Worm (Caenorhabditis elegans): ENCODE measurements around the gene F40E10.5.
A peak's percentile ranks its signal among the peaks of the same experiment; 100 is the strongest.

Gene F40E10.5

ce11 chrX:14708176-14708642 is 6.6 kb downstream of the F40E10.5 start:
- TF ChIP-seq flt-1 (GFP tag; IDR thresholded peaks at IDR 0.05) (peak; percentile 85), T22C8.4 (GFP tag; IDR thresholded peaks at IDR 0.05) (peak; percentile 95), ref-1 (GFP tag; conservative IDR thresholded peaks at IDR 0.05) (no peak), cog-1 (tag; optimal IDR thresholded peaks at IDR 0.05) (peak; percentile 53), klf-2 (GFP tag; conservative IDR thresholded peaks at IDR 0.05) (no peak), tab-1 (GFP tag; IDR thresholded peaks at IDR 0.05) (peak; percentile 72; the same call in 1 of the 2 replicates), med-1 (GFP tag; optimal IDR thresholded peaks at IDR 0.05; ENCODE audit: insufficient read depth) (no peak), ztf-29 (GFP tag; IDR thresholded peaks at IDR 0.05) (no peak), ztf-23 (GFP tag; IDR thresholded peaks at IDR 0.05) (0 out of 2 replicates have a peak, but pooled peaks have one; percentile 17)

ce11 chrX:14709591-14709990 is 8.0 kb downstream of the F40E10.5 start:
- TF ChIP-seq tab-1 (GFP tag; IDR thresholded peaks at IDR 0.05) (no peak), cog-1 (tag; optimal IDR thresholded peaks at IDR 0.05) (no peak), klf-2 (GFP tag; conservative IDR thresholded peaks at IDR 0.05) (no peak), flt-1 (GFP tag; IDR thresholded peaks at IDR 0.05) (no peak), ztf-23 (GFP tag; IDR thresholded peaks at IDR 0.05) (no peak), T22C8.4 (GFP tag; IDR thresholded peaks at IDR 0.05) (no peak), med-1 (GFP tag; optimal IDR thresholded peaks at IDR 0.05; ENCODE audit: insufficient read depth) (no peak), ztf-29 (GFP tag; IDR thresholded peaks at IDR 0.05) (no peak), ref-1 (GFP tag; conservative IDR thresholded peaks at IDR 0.05) (no peak)

- TF ChIP-seq ref-1 (GFP tag; conservative IDR thresholded peaks at IDR 0.05) (no peak), T22C8.4 (GFP tag; IDR thresholded peaks at IDR 0.05) (peak; percentile 88)
Observed at ce11 chrX:14711168-14711629, 9.6 kb downstream of the F40E10.5 start, which contains the start of gene atrn-1. Gene atrn-1, plus strand, starts transcription at chrX:14711579.

- TF ChIP-seq ztf-29 (GFP tag; IDR thresholded peaks at IDR 0.05) (no peak), cog-1 (tag; optimal IDR thresholded peaks at IDR 0.05) (no peak), flt-1 (GFP tag; IDR thresholded peaks at IDR 0.05) (no peak), T22C8.4 (GFP tag; IDR thresholded peaks at IDR 0.05) (no peak), med-1 (GFP tag; optimal IDR thresholded peaks at IDR 0.05; ENCODE audit: insufficient read depth) (no peak), tab-1 (GFP tag; IDR thresholded peaks at IDR 0.05) (no peak), klf-2 (GFP tag; conservative IDR thresholded peaks at IDR 0.05) (no peak), ref-1 (GFP tag; conservative IDR thresholded peaks at IDR 0.05) (no peak), ztf-23 (GFP tag; IDR thresholded peaks at IDR 0.05) (no peak)
Observed at ce11 chrX:14715459-14715858, 13.9 kb downstream of the F40E10.5 start.

ce11 chrX:14717782-14718181 is 16.2 kb downstream of the F40E10.5 start:
- TF ChIP-seq ztf-23 (GFP tag; IDR thresholded peaks at IDR 0.05) (no peak), med-1 (GFP tag; optimal IDR thresholded peaks at IDR 0.05; ENCODE audit: insufficient read depth) (no peak), ref-1 (GFP tag; conservative IDR thresholded peaks at IDR 0.05) (no peak), ztf-29 (GFP tag; IDR thresholded peaks at IDR 0.05) (no peak), tab-1 (GFP tag; IDR thresholded peaks at IDR 0.05) (no peak)

ce11 chrX:14721098-14721497 is 19.5 kb downstream of the F40E10.5 start, which contains the start of gene F33C8.2:
Gene F33C8.2, plus strand, starts transcription at chrX:14721398.
- TF ChIP-seq med-1 (GFP tag; optimal IDR thresholded peaks at IDR 0.05; ENCODE audit: insufficient read depth) (no peak), cog-1 (tag; optimal IDR thresholded peaks at IDR 0.05) (no peak), tab-1 (GFP tag; IDR thresholded peaks at IDR 0.05) (no peak), ztf-29 (GFP tag; IDR thresholded peaks at IDR 0.05) (no peak), ztf-23 (GFP tag; IDR thresholded peaks at IDR 0.05) (no peak), flt-1 (GFP tag; IDR thresholded peaks at IDR 0.05) (no peak), ref-1 (GFP tag; conservative IDR thresholded peaks at IDR 0.05) (no peak), T22C8.4 (GFP tag; IDR thresholded peaks at IDR 0.05) (no peak), klf-2 (GFP tag; conservative IDR thresholded peaks at IDR 0.05) (no peak)

ce11 chrX:14724139-14724538 is 22.5 kb downstream of the F40E10.5 start:
- peak; percentile 35; the same call in 1 of the 2 replicates for TF ChIP-seq flt-1 (GFP tag; IDR thresholded peaks at IDR 0.05)

- TF ChIP-seq ztf-29 (GFP tag; IDR thresholded peaks at IDR 0.05) (no peak), flt-1 (GFP tag; IDR thresholded peaks at IDR 0.05) (0 out of 2 replicates have a peak, but pooled peaks have one; percentile 26)
Observed at ce11 chrX:14724935-14725334, 23.3 kb downstream of the F40E10.5 start.

ce11 chrX:14729319-14729718 is 27.7 kb downstream of the F40E10.5 start, which contains the start of gene tsp-8:
Gene tsp-8, minus strand, starts transcription at chrX:14729503.
- TF ChIP-seq flt-1 (GFP tag; IDR thresholded peaks at IDR 0.05) (no peak), T22C8.4 (GFP tag; IDR thresholded peaks at IDR 0.05) (no peak), tab-1 (GFP tag; IDR thresholded peaks at IDR 0.05) (no peak), med-1 (GFP tag; optimal IDR thresholded peaks at IDR 0.05; ENCODE audit: insufficient read depth) (no peak), ztf-23 (GFP tag; IDR thresholded peaks at IDR 0.05) (no peak), ztf-29 (GFP tag; IDR thresholded peaks at IDR 0.05) (no peak), ref-1 (GFP tag; conservative IDR thresholded peaks at IDR 0.05) (no peak), klf-2 (GFP tag; conservative IDR thresholded peaks at IDR 0.05) (no peak), cog-1 (tag; optimal IDR thresholded peaks at IDR 0.05) (no peak)

ce11 chrX:14731828-14732331 is 30.3 kb downstream of the F40E10.5 start, which contains the start of gene F33C8.4:
Gene F33C8.4, plus strand, starts transcription at chrX:14732281.
- TF ChIP-seq med-1 (GFP tag; optimal IDR thresholded peaks at IDR 0.05; ENCODE audit: insufficient read depth) (no peak), tab-1 (GFP tag; IDR thresholded peaks at IDR 0.05) (no peak), T22C8.4 (GFP tag; IDR thresholded peaks at IDR 0.05) (no peak), cog-1 (tag; optimal IDR thresholded peaks at IDR 0.05) (no peak), klf-2 (GFP tag; conservative IDR thresholded peaks at IDR 0.05) (no peak), ztf-23 (GFP tag; IDR thresholded peaks at IDR 0.05) (no peak), ztf-29 (GFP tag; IDR thresholded peaks at IDR 0.05) (no peak), flt-1 (GFP tag; IDR thresholded peaks at IDR 0.05) (no peak), ref-1 (GFP tag; conservative IDR thresholded peaks at IDR 0.05) (no peak)

Measured in whole organism, midembryonic.